Fruit fly (Drosophila melanogaster) whole organism, pupa: ENCODE results near the gene mRpL4.
A peak's percentile ranks its signal among the peaks of the same experiment; 100 is the strongest.

ENCODE experiments used
- CG10348 ChIP-seq: fragments of 200-800 bp; sonication (Bioruptor generic); IDR thresholded peaks from 2 replicates; pipeline ENCODE4 v1.3.6; 2022; ENCODE audit warnings: missing biosample characterization, missing genetic modification characterization
- CG12605 ChIP-seq: fragments of 200-800 bp; sonication (Bioruptor generic); IDR thresholded peaks from 2 replicates; pipeline ENCODE4 v1.3.6; 2022; ENCODE audit warnings: missing biosample characterization, missing genetic modification characterization
- CG13204 ChIP-seq: fragments of 200-800 bp; sonication (Bioruptor generic); optimal IDR thresholded peaks from 2 replicates; lab custom pipeline; 2018; ENCODE audit warnings: missing biosample characterization, mild to moderate bottlenecking, missing genetic modification characterization, moderate library complexity
- CG14655 ChIP-seq: fragments of 200-800 bp; sonication (Bioruptor generic); optimal IDR thresholded peaks from 3 replicates; lab custom pipeline; 2017; ENCODE audit warnings: mild to moderate bottlenecking, missing biosample characterization, missing genetic modification reagents, missing genetic modification characterization
- CG15710 ChIP-seq: fragments of 200-800 bp; sonication (Bioruptor generic); optimal IDR thresholded peaks from 2 replicates; lab custom pipeline; 2018; ENCODE audit warnings: missing biosample characterization, mild to moderate bottlenecking, missing genetic modification characterization, moderate library complexity
- CG17806 ChIP-seq: fragments of 200-800 bp; sonication (Bioruptor generic); optimal IDR thresholded peaks from 2 replicates; lab custom pipeline; 2018; ENCODE audit warnings: missing biosample characterization, mild to moderate bottlenecking, missing genetic modification characterization, moderate library complexity
- CG32121 ChIP-seq: fragments of 200-800 bp; sonication (Bioruptor generic); IDR thresholded peaks from 2 replicates; pipeline ENCODE4 v1.3.6; 2022; ENCODE audit warnings: missing biosample characterization, missing genetic modification characterization
- CG34367 ChIP-seq: fragments of 200-800 bp; sonication (Bioruptor generic); optimal IDR thresholded peaks from 2 replicates; lab custom pipeline; 2018; ENCODE audit warnings: missing biosample characterization, mild to moderate bottlenecking, missing genetic modification characterization
- CG4496 ChIP-seq: fragments of 200-800 bp; sonication (Bioruptor generic); IDR thresholded peaks from 3 replicates; pipeline ENCODE4 v1.3.6; 2022; ENCODE audit warnings: missing biosample characterization, missing genetic modification characterization
- CG8159 ChIP-seq: fragments of 200-800 bp; sonication (Bioruptor generic); optimal IDR thresholded peaks from 3 replicates; lab custom pipeline; 2018; ENCODE audit warnings: missing biosample characterization, mild to moderate bottlenecking, missing genetic modification characterization, moderate library complexity
- CG8301 ChIP-seq: fragments of 200-800 bp; sonication (Bioruptor generic); optimal IDR thresholded peaks from 2 replicates; lab custom pipeline; 2018; ENCODE audit warnings: missing biosample characterization, mild to moderate bottlenecking, missing genetic modification characterization
- CG9948 ChIP-seq: fragments of 200-800 bp; sonication (Bioruptor generic); optimal IDR thresholded peaks from 2 replicates; lab custom pipeline; 2018; ENCODE audit warnings: missing biosample characterization, mild to moderate bottlenecking, missing genetic modification characterization, moderate library complexity
- D1 ChIP-seq: fragments of 200-800 bp; sonication (Bioruptor generic); optimal IDR thresholded peaks from 2 replicates; lab custom pipeline; 2018; ENCODE audit warnings: missing biosample characterization, mild to moderate bottlenecking, missing genetic modification characterization, moderate library complexity
- EcR ChIP-seq: fragments of 200-800 bp; sonication (Bioruptor generic); optimal IDR thresholded peaks from 3 replicates; lab custom pipeline; 2019; ENCODE audit warnings: missing biosample characterization, missing genetic modification characterization, mild to moderate bottlenecking, moderate library complexity, missing genetic modification reagents
- Ets98B ChIP-seq: fragments of 200-800 bp; sonication (Bioruptor generic); IDR thresholded peaks from 2 replicates; pipeline ENCODE4 v1.3.6; 2022; ENCODE audit warnings: missing biosample characterization, missing genetic modification characterization
- Pif1A ChIP-seq: fragments of 200-800 bp; sonication (Bioruptor generic); optimal IDR thresholded peaks from 3 replicates; lab custom pipeline; 2016; ENCODE audit warnings: missing biosample characterization, missing genetic modification characterization
- Pif1B ChIP-seq: fragments of 200-800 bp; sonication (Bioruptor generic); optimal IDR thresholded peaks from 3 replicates; lab custom pipeline; 2016; ENCODE audit warnings: missing biosample characterization, missing genetic modification characterization
- Snoo ChIP-seq: fragments of 200-800 bp; sonication (Bioruptor generic); optimal IDR thresholded peaks from 3 replicates; lab custom pipeline; 2017; ENCODE audit warnings: missing biosample characterization, mild to moderate bottlenecking, missing genetic modification characterization, inconsistent platforms
- fd96Ca ChIP-seq: fragments of 200-800 bp; sonication (Bioruptor generic); IDR thresholded peaks from 3 replicates; pipeline ENCODE4 v1.3.6; 2022; ENCODE audit warnings: missing biosample characterization, missing genetic modification characterization
- gl ChIP-seq: fragments of 200-800 bp; sonication (Bioruptor generic); optimal IDR thresholded peaks from 2 replicates; lab custom pipeline; 2018; ENCODE audit warnings: missing biosample characterization, mild to moderate bottlenecking, missing genetic modification characterization
- rn ChIP-seq: fragments of 200-800 bp; sonication (Bioruptor generic); IDR thresholded peaks from 2 replicates; pipeline ENCODE4 v1.3.6; 2022; ENCODE audit warnings: missing biosample characterization, missing genetic modification characterization

Gene mRpL4

DNA sequence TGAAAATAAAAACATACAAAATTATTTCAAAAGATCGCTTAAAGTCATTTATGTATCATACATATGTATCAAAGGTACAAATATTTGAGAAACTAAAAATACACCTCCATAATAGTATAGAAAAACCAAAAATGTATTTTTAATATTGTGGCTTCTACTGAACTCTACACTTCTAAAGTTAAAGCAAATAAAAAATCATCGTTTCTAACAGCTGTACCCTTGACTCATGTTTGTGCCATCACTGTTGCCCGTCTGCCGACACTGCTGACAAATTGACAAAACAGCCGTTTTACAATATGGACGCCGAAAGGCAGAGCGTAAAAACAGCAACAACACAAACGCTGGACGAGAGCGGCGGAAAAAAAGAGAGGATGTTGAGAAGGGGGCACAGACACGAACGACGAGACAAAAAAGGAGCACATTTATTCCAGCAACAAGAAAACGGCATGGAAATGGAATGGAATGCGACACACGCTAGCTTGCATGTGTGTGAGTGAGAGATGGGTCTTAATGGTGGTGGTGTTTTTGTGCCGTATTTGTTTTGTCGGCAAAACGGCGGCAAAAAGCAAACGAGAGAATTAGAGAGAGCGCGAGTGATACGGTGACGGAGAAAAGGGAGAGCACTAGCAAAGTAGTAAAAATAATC, 42.4 kb downstream of the mRpL4 start:
- TF ChIP-seq fd96Ca = no peak
- peak; percentile 62 for TF ChIP-seq CG15710 (tag; lab: Kevin White, UChicago)
- no peak for TF ChIP-seq CG32121 (GFP tag; lab: Robert Waterston, UW)
- TF ChIP-seq CG17806 (tag; lab: Kevin White, UChicago) = peak; percentile 75
- peak; percentile 80 for TF ChIP-seq CG8159 (tag; lab: Kevin White, UChicago)
- peak; percentile 74 for TF ChIP-seq CG9948 (tag; lab: Kevin White, UChicago)
- peak; percentile 79 for TF ChIP-seq CG8301 (tag; lab: Kevin White, UChicago)
- no peak for TF ChIP-seq CG12605 (GFP tag; lab: Robert Waterston, UW)
- TF ChIP-seq CG34367 = peak; percentile 60
- no peak for TF ChIP-seq Ets98B (GFP tag; lab: Robert Waterston, UW)
- peak; percentile 57 for TF ChIP-seq EcR (GFP tag; lab: Kevin White, UChicago)
- no peak for TF ChIP-seq D1 (tag; lab: Kevin White, UChicago)
- TF ChIP-seq Pif1A (GFP tag; lab: Kevin White, UChicago) = peak; percentile 83
- TF ChIP-seq rn = no peak
- peak; percentile 76 for TF ChIP-seq gl (tag; lab: Kevin White, UChicago)
- peak; percentile 49 for TF ChIP-seq Snoo (tag; lab: Kevin White, UChicago)
- TF ChIP-seq Pif1B (GFP tag; lab: Kevin White, UChicago) = peak; percentile 79
- peak; percentile 81 for TF ChIP-seq CG14655 (GFP tag; lab: Kevin White, UChicago)
- no peak for TF ChIP-seq CG4496 (GFP tag; lab: Robert Waterston, UW)
- TF ChIP-seq CG10348 (GFP tag; lab: Robert Waterston, UW) = no peak
- TF ChIP-seq CG13204 (GFP tag; lab: Kevin White, UChicago) = peak; percentile 71

DNA sequence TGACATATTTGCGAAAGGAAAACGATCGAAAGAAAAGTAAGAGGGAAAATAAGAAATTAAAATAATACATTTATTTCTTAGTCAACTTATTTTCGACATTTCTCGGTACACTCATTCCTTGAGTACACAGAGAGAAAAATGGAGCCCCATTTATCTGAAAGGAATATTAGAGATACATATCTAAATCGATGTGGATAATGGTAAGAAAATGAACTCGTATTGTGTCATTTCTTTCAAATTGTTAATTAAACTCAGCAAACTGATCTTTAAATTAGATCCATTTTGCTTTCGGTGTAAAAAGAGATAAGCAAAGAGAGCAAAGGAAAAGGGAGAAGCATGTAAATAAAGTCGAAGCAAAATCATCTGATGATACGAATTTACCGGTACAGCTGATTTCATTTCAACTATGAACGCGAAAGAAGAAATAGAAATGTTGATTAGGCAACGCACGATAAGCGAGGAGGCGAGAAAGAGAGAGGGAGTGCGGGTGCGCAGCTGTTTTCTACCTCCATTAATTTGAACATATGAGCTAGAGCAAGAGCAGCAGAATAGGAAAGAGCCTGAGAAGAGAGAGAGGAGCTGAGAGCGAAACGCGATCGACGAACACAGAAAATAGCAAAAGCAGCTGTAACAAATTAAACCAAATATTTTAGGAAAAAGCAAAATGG, 43.1 kb downstream of the mRpL4 start:
- no peak for TF ChIP-seq CG4496 (GFP tag; lab: Robert Waterston, UW)
- peak; percentile 86 for TF ChIP-seq Snoo (tag; lab: Kevin White, UChicago)
- TF ChIP-seq EcR (GFP tag; lab: Kevin White, UChicago) = no peak
- peak; percentile 70 for TF ChIP-seq gl (tag; lab: Kevin White, UChicago)
- no peak for TF ChIP-seq fd96Ca
- TF ChIP-seq D1 (tag; lab: Kevin White, UChicago) = peak; percentile 22
- peak; percentile 87 for TF ChIP-seq CG9948 (tag; lab: Kevin White, UChicago)
- TF ChIP-seq Ets98B (GFP tag; lab: Robert Waterston, UW) = no peak
- TF ChIP-seq CG12605 (GFP tag; lab: Robert Waterston, UW) = no peak
- peak; percentile 77 for TF ChIP-seq Pif1A (GFP tag; lab: Kevin White, UChicago)
- TF ChIP-seq Pif1B (GFP tag; lab: Kevin White, UChicago) = peak; percentile 87
- TF ChIP-seq CG34367 = peak; percentile 83
- peak; percentile 84 for TF ChIP-seq CG15710 (tag; lab: Kevin White, UChicago)
- TF ChIP-seq CG14655 (GFP tag; lab: Kevin White, UChicago) = peak; percentile 86
- TF ChIP-seq rn = no peak
- peak; percentile 83 for TF ChIP-seq CG8301 (tag; lab: Kevin White, UChicago)
- TF ChIP-seq CG13204 (GFP tag; lab: Kevin White, UChicago) = peak; percentile 39
- no peak for TF ChIP-seq CG10348 (GFP tag; lab: Robert Waterston, UW)
- TF ChIP-seq CG8159 (tag; lab: Kevin White, UChicago) = peak; percentile 90
- TF ChIP-seq CG17806 (tag; lab: Kevin White, UChicago) = peak; percentile 92
- no peak for TF ChIP-seq CG32121 (GFP tag; lab: Robert Waterston, UW)

DNA sequence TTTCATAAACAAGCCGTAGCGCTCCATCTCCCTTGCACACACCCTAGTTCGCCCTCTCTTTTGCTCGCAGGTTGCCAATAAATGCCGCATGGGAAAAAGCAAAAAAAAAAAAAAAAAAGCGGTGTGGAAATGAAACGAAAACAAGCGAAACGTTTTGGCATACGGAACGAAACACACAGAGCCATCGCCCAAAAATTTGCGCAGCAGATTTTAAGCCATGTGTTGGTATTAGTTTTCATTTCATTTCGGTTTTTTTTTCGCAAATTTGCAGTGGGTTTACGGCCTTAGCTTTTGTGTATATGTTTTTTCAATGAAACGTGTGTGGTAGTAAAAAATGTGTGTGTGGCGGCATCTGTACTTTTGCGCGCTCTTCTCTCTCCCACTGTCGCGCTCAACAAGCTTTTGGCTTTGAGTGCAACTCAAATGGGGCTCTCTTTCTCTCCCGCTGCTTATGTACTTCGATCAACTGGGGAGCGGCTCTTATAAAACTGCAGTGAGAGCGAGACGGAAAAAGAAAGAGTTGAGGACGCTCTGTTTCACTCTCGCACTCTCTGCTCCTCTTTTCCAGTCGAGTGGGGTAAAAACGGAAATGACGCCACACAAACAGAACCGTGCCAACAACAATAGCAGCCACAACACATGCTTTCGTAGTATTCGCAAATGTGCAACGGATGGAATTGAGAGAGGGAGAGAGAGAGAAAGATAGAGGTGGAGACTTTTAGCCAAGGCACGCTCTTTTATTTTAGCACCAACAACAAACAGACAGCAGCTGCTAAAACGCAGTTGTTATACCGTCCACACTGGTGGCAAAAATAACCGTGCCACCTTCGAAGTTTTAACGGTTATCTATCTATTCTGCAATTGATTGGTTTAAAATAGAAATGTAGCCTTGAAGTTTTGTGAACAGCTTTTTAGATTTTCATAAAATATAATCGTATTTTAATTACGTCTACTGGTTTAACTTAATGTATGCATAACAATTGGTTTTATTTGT, 44.3 kb downstream of the mRpL4 start:
- TF ChIP-seq D1 (tag; lab: Kevin White, UChicago) (peak; percentile 48), CG17806 (tag; lab: Kevin White, UChicago) (peak; percentile 34), Pif1B (GFP tag; lab: Kevin White, UChicago) (peak; percentile 45), CG32121 (GFP tag; lab: Robert Waterston, UW) (no peak), CG12605 (GFP tag; lab: Robert Waterston, UW) (no peak), CG8159 (tag; lab: Kevin White, UChicago) (peak; percentile 65), CG34367 (peak; percentile 38), CG15710 (tag; lab: Kevin White, UChicago) (peak; percentile 52), fd96Ca (no peak), CG9948 (tag; lab: Kevin White, UChicago) (peak; percentile 33), CG8301 (tag; lab: Kevin White, UChicago) (peak; percentile 65), rn (no peak), CG13204 (GFP tag; lab: Kevin White, UChicago) (peak; percentile 68), Snoo (tag; lab: Kevin White, UChicago) (peak; percentile 70), Pif1A (GFP tag; lab: Kevin White, UChicago) (peak; percentile 65), CG14655 (GFP tag; lab: Kevin White, UChicago) (peak; percentile 64), gl (tag; lab: Kevin White, UChicago) (peak; percentile 30), EcR (GFP tag; lab: Kevin White, UChicago) (peak; percentile 60)

- TF ChIP-seq gl (tag; lab: Kevin White, UChicago) = no peak
- TF ChIP-seq CG9948 (tag; lab: Kevin White, UChicago) = no peak
- no peak for TF ChIP-seq CG8159 (tag; lab: Kevin White, UChicago)
- 0 out of 2 replicates have a peak, but pooled peaks have one; percentile 22 for TF ChIP-seq CG12605 (GFP tag; lab: Robert Waterston, UW)
- no peak for TF ChIP-seq Ets98B (GFP tag; lab: Robert Waterston, UW)
- no peak for TF ChIP-seq Pif1B (GFP tag; lab: Kevin White, UChicago)
- TF ChIP-seq CG13204 (GFP tag; lab: Kevin White, UChicago) = no peak
- peak; percentile 50; the same call in 1 of the 3 replicates for TF ChIP-seq fd96Ca
- no peak for TF ChIP-seq CG10348 (GFP tag; lab: Robert Waterston, UW)
- no peak for TF ChIP-seq D1 (tag; lab: Kevin White, UChicago)
- no peak for TF ChIP-seq CG34367
- TF ChIP-seq CG8301 (tag; lab: Kevin White, UChicago) = no peak
- peak; percentile 79 for TF ChIP-seq EcR (GFP tag; lab: Kevin White, UChicago)
- no peak for TF ChIP-seq Pif1A (GFP tag; lab: Kevin White, UChicago)
- no peak for TF ChIP-seq rn
- TF ChIP-seq CG4496 (GFP tag; lab: Robert Waterston, UW) = no peak
- peak; percentile 36; the same call in 1 of the 2 replicates for TF ChIP-seq CG32121 (GFP tag; lab: Robert Waterston, UW)
- TF ChIP-seq CG14655 (GFP tag; lab: Kevin White, UChicago) = no peak
- no peak for TF ChIP-seq CG17806 (tag; lab: Kevin White, UChicago)
- no peak for TF ChIP-seq Snoo (tag; lab: Kevin White, UChicago)
- no peak for TF ChIP-seq CG15710 (tag; lab: Kevin White, UChicago)
These were observed 46.1 kb downstream of the mRpL4 start for dm6 chr2L:16282856-16283255.
